Worm (Caenorhabditis elegans) whole organism, mixed stage, embryonic: Measurements from ENCODE around the gene rpb-11.

Experiments used
- M03D4.4 ChIP-seq: sonication (generic microtip); optimal IDR thresholded peaks from 2 replicates; lab custom pipeline; 2017; ENCODE audit warnings: mild to moderate bottlenecking, missing genetic modification characterization, missing compliant biosample characterization
- blmp-1 ChIP-seq: fragments of 150-350 bp; optimal IDR thresholded peaks from 2 replicates; lab custom pipeline; 2014; ENCODE audit warnings: missing biosample characterization, missing genetic modification characterization
- ceh-39 ChIP-seq: fragments of 150-350 bp; optimal IDR thresholded peaks from 2 replicates; lab custom pipeline; 2014; ENCODE audit warnings: missing biosample characterization, missing genetic modification characterization
- ceh-43 ChIP-seq: fragments of 200-800 bp; sonication (Bioruptor generic); optimal IDR thresholded peaks from 2 replicates; lab custom pipeline; 2018; ENCODE audit warnings: mild to moderate bottlenecking, missing genetic modification characterization, moderate library complexity, missing compliant biosample characterization
- ces-1 ChIP-seq: fragments of 150-350 bp; optimal IDR thresholded peaks from 2 replicates; lab custom pipeline; 2014; ENCODE audit warnings: missing biosample characterization, missing genetic modification reagents, missing genetic modification characterization
- cnd-1 ChIP-seq: fragments of 200-800 bp; sonication (Bioruptor generic); optimal IDR thresholded peaks from 2 replicates; lab custom pipeline; 2018; ENCODE audit warnings: mild to moderate bottlenecking, missing genetic modification characterization, missing compliant biosample characterization
- drap-1 ChIP-seq: fragments of 200-800 bp; sonication (Bioruptor generic); optimal IDR thresholded peaks from 3 replicates; lab custom pipeline; 2018; ENCODE audit warnings: mild to moderate bottlenecking, missing genetic modification characterization, missing compliant biosample characterization
- elt-3 ChIP-seq: fragments of 150-350 bp; optimal IDR thresholded peaks from 2 replicates; lab custom pipeline; 2014; ENCODE audit warnings: missing biosample characterization, missing genetic modification characterization
- flh-1 ChIP-seq: fragments of 200-800 bp; sonication (Bioruptor generic); optimal IDR thresholded peaks from 2 replicates; lab custom pipeline; 2018; ENCODE audit warnings: mild to moderate bottlenecking, missing genetic modification characterization, moderate library complexity, missing compliant biosample characterization
- ham-2 ChIP-seq: fragments of 200-800 bp; sonication (Bioruptor generic); optimal IDR thresholded peaks from 2 replicates; lab custom pipeline; 2018; ENCODE audit warnings: mild to moderate bottlenecking, missing genetic modification characterization, missing compliant biosample characterization
- hlh-1 ChIP-seq: fragments of 150-350 bp; optimal IDR thresholded peaks from 2 replicates; lab custom pipeline; 2014; ENCODE audit warnings: missing biosample characterization, missing genetic modification reagents, missing genetic modification characterization
- lin-13 ChIP-seq: fragments of 150-350 bp; optimal IDR thresholded peaks from 2 replicates; lab custom pipeline; 2014; ENCODE audit warnings: missing biosample characterization, missing genetic modification characterization
- lin-32 ChIP-seq: fragments of 200-800 bp; sonication (Bioruptor generic); optimal IDR thresholded peaks from 2 replicates; lab custom pipeline; 2018; ENCODE audit warnings: mild to moderate bottlenecking, missing genetic modification characterization, missing compliant biosample characterization
- lsy-2 ChIP-seq: fragments of 150-350 bp; optimal IDR thresholded peaks from 2 replicates; lab custom pipeline; 2014; ENCODE audit warnings: missing biosample characterization, missing genetic modification characterization
- mab-5 ChIP-seq: fragments of 150-350 bp; optimal IDR thresholded peaks from 2 replicates; lab custom pipeline; 2014; ENCODE audit warnings: missing biosample characterization, missing genetic modification characterization
- mep-1 ChIP-seq: fragments of 150-350 bp; optimal IDR thresholded peaks from 2 replicates; lab custom pipeline; 2017; ENCODE audit warnings: missing biosample characterization, missing genetic modification reagents, missing genetic modification characterization, inconsistent platforms
- mls-2 ChIP-seq: sonication (generic microtip); optimal IDR thresholded peaks from 2 replicates; lab custom pipeline; 2016; ENCODE audit warnings: mild to moderate bottlenecking, missing genetic modification characterization, moderate library complexity, missing compliant biosample characterization
- nhr-237 ChIP-seq: fragments of 150-350 bp; optimal IDR thresholded peaks from 2 replicates; lab custom pipeline; 2014; ENCODE audit warnings: missing biosample characterization, missing genetic modification characterization
- nhr-28 ChIP-seq: fragments of 150-350 bp; optimal IDR thresholded peaks from 2 replicates; lab custom pipeline; 2014; ENCODE audit warnings: missing biosample characterization, missing genetic modification characterization
- nhr-76 ChIP-seq: sonication (generic microtip); optimal IDR thresholded peaks from 2 replicates; lab custom pipeline; 2017; ENCODE audit warnings: missing biosample characterization, missing genetic modification characterization
- pha-4 ChIP-seq: fragments of 150-350 bp; optimal IDR thresholded peaks from 2 replicates; lab custom pipeline; 2018; ENCODE audit warnings: missing biosample characterization, missing genetic modification reagents, missing genetic modification characterization
- sem-2 ChIP-seq: fragments of 200-800 bp; sonication (Bioruptor generic); optimal IDR thresholded peaks from 2 replicates; lab custom pipeline; 2018; ENCODE audit warnings: mild to moderate bottlenecking, missing genetic modification characterization, missing compliant biosample characterization
- snpc-4 ChIP-seq: fragments of 150-350 bp; optimal IDR thresholded peaks from 2 replicates; lab custom pipeline; 2014; ENCODE audit warnings: missing biosample characterization, missing genetic modification characterization
- sptf-1 ChIP-seq: sonication (generic microtip); optimal IDR thresholded peaks from 2 replicates; lab custom pipeline; 2017; ENCODE audit warnings: mild to moderate bottlenecking, missing genetic modification characterization, moderate library complexity, missing compliant biosample characterization
- tbx-8 ChIP-seq: fragments of 200-800 bp; sonication (Bioruptor generic); optimal IDR thresholded peaks from 2 replicates; lab custom pipeline; 2018; ENCODE audit warnings: mild to moderate bottlenecking, missing genetic modification characterization, moderate library complexity, missing compliant biosample characterization
- unc-120 ChIP-seq: sonication (generic microtip); optimal IDR thresholded peaks from 2 replicates; lab custom pipeline; 2017; ENCODE audit warnings: missing genetic modification characterization, missing compliant biosample characterization; ENCODE audit not compliant: poor library complexity, severe bottlenecking
- unc-39 ChIP-seq: fragments of 150-350 bp; optimal IDR thresholded peaks from 2 replicates; lab custom pipeline; 2014; ENCODE audit warnings: missing biosample characterization, missing genetic modification characterization
- unc-62 ChIP-seq: fragments of 150-350 bp; optimal IDR thresholded peaks from 2 replicates; lab custom pipeline; 2014; ENCODE audit warnings: missing biosample characterization, missing genetic modification reagents, missing genetic modification characterization
- zip-8 ChIP-seq: fragments of 150-350 bp; optimal IDR thresholded peaks from 2 replicates; lab custom pipeline; 2014; ENCODE audit warnings: missing biosample characterization, missing genetic modification characterization

rpb-11 gene

ce11 chrII:14095875-14096274 lies 36.0 kb downstream of the rpb-11 start:
- TF ChIP-seq cnd-1, result no peak
- no peak for TF ChIP-seq sptf-1 (tag; lab: Kevin White, UChicago)
- no peak for TF ChIP-seq pha-4 (tag; lab: Kevin White, UChicago)
- TF ChIP-seq snpc-4, result no peak
- TF ChIP-seq hlh-1 (tag; lab: Kevin White, UChicago), result no peak
- no peak for TF ChIP-seq nhr-76
- TF ChIP-seq mls-2, result no peak
- no peak for TF ChIP-seq ceh-43 (GFP tag; lab: Kevin White, UChicago)
- no peak for TF ChIP-seq lsy-2

- no peak for TF ChIP-seq unc-120 (tag; lab: Kevin White, UChicago)
- TF ChIP-seq, all 35 proteins: peak for 0
These were observed 36.9 kb downstream of the rpb-11 start for ce11 chrII:14096814-14097213.

- no peak for TF ChIP-seq mab-5
These were observed 37.6 kb downstream of the rpb-11 start, which contains the start of gene Y39G8C.2 for ce11 chrII:14097518-14097917. TSS of gene Y39G8C.2 (minus strand) at chrII:14097618.

- TF ChIP-seq mls-2 (no peak), ces-1 (peak; percentile 88)
These were observed 38.5 kb downstream of the rpb-11 start for ce11 chrII:14098348-14098747.

- no peak for TF ChIP-seq nhr-237
- no peak for TF ChIP-seq lin-32 (GFP tag; lab: Kevin White, UChicago)
- TF ChIP-seq tbx-8 (GFP tag; lab: Kevin White, UChicago), result no peak
- TF ChIP-seq nhr-28, result no peak
- TF ChIP-seq ceh-43 (GFP tag; lab: Kevin White, UChicago), result no peak
- TF ChIP-seq lin-13 (tag; lab: Kevin White, UChicago), result no peak
These were observed 41.1 kb downstream of the rpb-11 start, which contains the start of gene bkip-1 for ce11 chrII:14100963-14101362. TSS of gene bkip-1 (plus strand) at chrII:14101263.

ce11 chrII:14102112-14102511 lies 42.2 kb downstream of the rpb-11 start:
- TF ChIP-seq ces-1 (peak; percentile 13), elt-3 (tag; lab: Kevin White, UChicago) (no peak), mep-1 (no peak)

- TF ChIP-seq ceh-43 (GFP tag; lab: Kevin White, UChicago) (no peak), elt-3 (tag; lab: Kevin White, UChicago) (no peak), sem-2 (GFP tag; lab: Kevin White, UChicago) (no peak), nhr-237 (no peak), lin-13 (tag; lab: Kevin White, UChicago) (no peak), lsy-2 (no peak)
These were observed 44.6 kb downstream of the rpb-11 start, which contains the start of gene gur-4 for ce11 chrII:14104470-14104869. TSS of gene gur-4 (plus strand) at chrII:14104770.

- TF ChIP-seq mls-2, result no peak
- no peak for TF ChIP-seq unc-120 (tag; lab: Kevin White, UChicago)
- TF ChIP-seq mab-5, result no peak
- no peak for TF ChIP-seq snpc-4
- TF ChIP-seq drap-1 (GFP tag; lab: Kevin White, UChicago), result no peak
- no peak for TF ChIP-seq blmp-1 (tag; lab: Kevin White, UChicago)
- no peak for TF ChIP-seq lsy-2
- TF ChIP-seq flh-1 (GFP tag; lab: Kevin White, UChicago), result no peak
- TF ChIP-seq zip-8 (tag; lab: Kevin White, UChicago), result no peak
- no peak for TF ChIP-seq ham-2
- no peak for TF ChIP-seq tbx-8 (GFP tag; lab: Kevin White, UChicago)
- no peak for TF ChIP-seq nhr-76
- TF ChIP-seq unc-39, result no peak
- TF ChIP-seq ceh-39 (tag; lab: Kevin White, UChicago), result no peak
- no peak for TF ChIP-seq M03D4.4 (tag; lab: Kevin White, UChicago)
- no peak for TF ChIP-seq unc-62 (GFP tag; lab: Kevin White, UChicago)
These were observed 46.3 kb downstream of the rpb-11 start for ce11 chrII:14106164-14106563.
